Worm (Caenorhabditis elegans): Measurements from ENCODE around the gene K07E8.7.

ce11 chrII:651324-651723, 1.2 kb upstream of the K07E8.7 start:
- no peak for TF ChIP-seq klf-2 (GFP tag; conservative IDR thresholded peaks at IDR 0.05)
- TF ChIP-seq tab-1 (GFP tag; IDR thresholded peaks at IDR 0.05), result no peak
- TF ChIP-seq cog-1 (tag; optimal IDR thresholded peaks at IDR 0.05), result no peak
- TF ChIP-seq flt-1 (GFP tag; IDR thresholded peaks at IDR 0.05), result no peak
- peak; percentile 29; the same call in 1 of the 2 replicates for TF ChIP-seq ztf-29 (GFP tag; IDR thresholded peaks at IDR 0.05)

Measured in whole organism, midembryonic.